Worm (Caenorhabditis elegans) whole organism, dauer: ENCODE data around the gene T28C6.8.
"Not testable (repeated sequence)": the region's sequence is repeated elsewhere in the genome, so short reads cannot be mapped to it uniquely, and the experiment has no call there.

ENCODE experiments used
- unc-62 ChIP-seq: sonication (generic microtip); optimal IDR thresholded peaks from 2 replicates; lab custom pipeline; 2017; ENCODE audit warnings: missing biosample characterization, missing genetic modification reagents, missing genetic modification characterization

Gene T28C6.8

ce11 chrIV:8796246-8796645 is 34.3 kb downstream of the T28C6.8 start:
- no peak for TF ChIP-seq unc-62

- no peak for TF ChIP-seq unc-62
Observed at ce11 chrIV:8794895-8795665, 35.4 kb downstream of the T28C6.8 start.

ce11 chrIV:8793223-8793622 is 37.3 kb downstream of the T28C6.8 start:
- no peak for TF ChIP-seq unc-62

- no peak for TF ChIP-seq unc-62
Observed at ce11 chrIV:8792808-8793207, 37.7 kb downstream of the T28C6.8 start, which contains the start of gene C33D9.3. C33D9.3 (minus strand) TSS chrIV:8792908.

ce11 chrIV:8790144-8790543 is 40.4 kb downstream of the T28C6.8 start, which contains the start of gene sru-35:
sru-35 (minus strand) TSS chrIV:8790244.
- TF ChIP-seq unc-62, result no peak

ce11 chrIV:8788048-8788447 is 42.5 kb downstream of the T28C6.8 start, which contains the start of gene C33D9.10:
C33D9.10 (minus strand) TSS chrIV:8788148.
- TF ChIP-seq unc-62, result not testable (repeated sequence)

ce11 chrIV:8786654-8787053 is 43.9 kb downstream of the T28C6.8 start, which contains the start of gene C33D9.8:
C33D9.8 (minus strand) TSS chrIV:8786752.
- no peak for TF ChIP-seq unc-62

- no peak for TF ChIP-seq unc-62
Observed at ce11 chrIV:8784855-8785327, 45.6 kb downstream of the T28C6.8 start, which contains the start of gene C33D9.13. C33D9.13 (minus strand) TSS chrIV:8785277.

ce11 chrIV:8782172-8782571 is 48.4 kb downstream of the T28C6.8 start:
- no peak for TF ChIP-seq unc-62
